Fruit fly (Drosophila melanogaster) whole organism, prepupa: ENCODE results near the gene CG33947.

ENCODE experiments used
- CG10631 ChIP-seq: fragments of 200-800 bp; sonication (Bioruptor generic); optimal IDR thresholded peaks from 2 replicates; lab custom pipeline; 2016; ENCODE audit warnings: missing biosample characterization, missing genetic modification characterization
- CG10669 ChIP-seq: fragments of 200-800 bp; sonication (Bioruptor generic); optimal IDR thresholded peaks from 3 replicates; lab custom pipeline; 2018; ENCODE audit warnings: missing biosample characterization, mild to moderate bottlenecking, missing genetic modification characterization, moderate library complexity
- CG11294 ChIP-seq: fragments of 200-800 bp; sonication (Bioruptor generic); IDR thresholded peaks from 2 replicates; pipeline ENCODE4 v1.3.6; 2022; ENCODE audit warnings: missing biosample characterization, missing genetic modification characterization
- CG11762 ChIP-seq: fragments of 200-800 bp; sonication (Bioruptor generic); optimal IDR thresholded peaks from 3 replicates; lab custom pipeline; 2016; ENCODE audit warnings: missing biosample characterization, missing genetic modification characterization; ENCODE audit not compliant: insufficient read depth
- CG11902 ChIP-seq: fragments of 200-800 bp; sonication (Bioruptor generic); optimal IDR thresholded peaks from 3 replicates; lab custom pipeline; 2016; ENCODE audit warnings: missing biosample characterization, missing genetic modification characterization
- CG15336 ChIP-seq: fragments of 200-800 bp; sonication (Bioruptor generic); IDR thresholded peaks from 2 replicates; pipeline ENCODE4 v1.3.6; 2022; ENCODE audit warnings: missing biosample characterization, missing genetic modification characterization
- CG1621 ChIP-seq: fragments of 200-800 bp; sonication (Bioruptor generic); optimal IDR thresholded peaks from 3 replicates; lab custom pipeline; 2018; ENCODE audit warnings: missing biosample characterization, mild to moderate bottlenecking, missing genetic modification characterization
- CG16779 ChIP-seq: fragments of 200-800 bp; sonication (Bioruptor generic); optimal IDR thresholded peaks from 3 replicates; lab custom pipeline; 2017; ENCODE audit warnings: missing biosample characterization, mild to moderate bottlenecking, missing genetic modification characterization
- CG3032 ChIP-seq: fragments of 200-800 bp; optimal IDR thresholded peaks from 2 replicates; lab custom pipeline; 2019; ENCODE audit warnings: missing biosample characterization, mild to moderate bottlenecking, missing genetic modification characterization, moderate library complexity
- CG31627 ChIP-seq: fragments of 200-800 bp; sonication (Bioruptor generic); optimal IDR thresholded peaks from 3 replicates; lab custom pipeline; 2016; ENCODE audit warnings: missing biosample characterization, missing genetic modification characterization
- CG3919 ChIP-seq: fragments of 200-800 bp; sonication (Bioruptor generic); optimal IDR thresholded peaks from 3 replicates; lab custom pipeline; 2016; ENCODE audit warnings: missing biosample characterization, missing genetic modification characterization
- CG4318 ChIP-seq: fragments of 200-800 bp; sonication (Bioruptor generic); optimal IDR thresholded peaks from 3 replicates; lab custom pipeline; 2017; ENCODE audit warnings: missing biosample characterization, mild to moderate bottlenecking, missing genetic modification characterization
- CG6163 ChIP-seq: fragments of 200-800 bp; sonication (Bioruptor generic); IDR thresholded peaks from 3 replicates; pipeline ENCODE4 v1.3.6; 2022; ENCODE audit warnings: missing biosample characterization, missing genetic modification characterization
- CG6276 ChIP-seq: fragments of 200-800 bp; sonication (Bioruptor generic); optimal IDR thresholded peaks from 2 replicates; lab custom pipeline; 2017; ENCODE audit warnings: missing biosample characterization, mild to moderate bottlenecking, missing genetic modification characterization
- CG6792 ChIP-seq: fragments of 200-800 bp; sonication (Bioruptor generic); optimal IDR thresholded peaks from 3 replicates; lab custom pipeline; 2016; ENCODE audit warnings: missing biosample characterization, missing genetic modification characterization
- CG6808 ChIP-seq: fragments of 200-800 bp; sonication (Bioruptor generic); optimal IDR thresholded peaks from 3 replicates; lab custom pipeline; 2017; ENCODE audit warnings: missing biosample characterization, missing genetic modification characterization, mild to moderate bottlenecking, moderate library complexity, missing genetic modification reagents
- CG6854 ChIP-seq: fragments of 200-800 bp; sonication (Bioruptor generic); optimal IDR thresholded peaks from 2 replicates; lab custom pipeline; 2017; ENCODE audit warnings: missing biosample characterization, mild to moderate bottlenecking, missing genetic modification characterization
- CG8119 ChIP-seq: fragments of 200-800 bp; sonication (Bioruptor generic); IDR thresholded peaks from 3 replicates; pipeline ENCODE4 v1.3.6; 2022; ENCODE audit warnings: missing biosample characterization, missing genetic modification characterization
- CG8319 ChIP-seq: fragments of 200-800 bp; sonication (Bioruptor generic); optimal IDR thresholded peaks from 3 replicates; lab custom pipeline; 2016; ENCODE audit warnings: missing biosample characterization, missing genetic modification characterization
- CG8632 ChIP-seq: fragments of 200-800 bp; sonication (Bioruptor generic); optimal IDR thresholded peaks from 3 replicates; lab custom pipeline; 2016; ENCODE audit warnings: missing biosample characterization, missing genetic modification characterization
- CG9139 ChIP-seq: fragments of 200-800 bp; sonication (Bioruptor generic); optimal IDR thresholded peaks from 3 replicates; lab custom pipeline; 2017; ENCODE audit warnings: missing biosample characterization, mild to moderate bottlenecking, missing genetic modification characterization
- Eip75B ChIP-seq: fragments of 200-800 bp; sonication (Bioruptor generic); optimal IDR thresholded peaks from 3 replicates; lab custom pipeline; 2016; ENCODE audit warnings: missing biosample characterization, missing genetic modification characterization
- Eip78C ChIP-seq: fragments of 200-800 bp; sonication (Bioruptor generic); peaks from one replicate; lab custom pipeline; 2016; ENCODE audit warnings: missing biosample characterization, missing genetic modification characterization
- Eip93F ChIP-seq: fragments of 200-800 bp; sonication (Bioruptor generic); optimal IDR thresholded peaks from 2 replicates; lab custom pipeline; 2016; ENCODE audit warnings: missing biosample characterization, mild to moderate bottlenecking, missing genetic modification characterization
- Ets21C ChIP-seq: fragments of 200-800 bp; sonication (Bioruptor generic); optimal IDR thresholded peaks from 3 replicates; lab custom pipeline; 2016; ENCODE audit warnings: missing biosample characterization, missing genetic modification characterization
- Gug ChIP-seq: fragments of 200-800 bp; sonication (Bioruptor generic); IDR thresholded peaks from 2 replicates; pipeline ENCODE4 v1.3.6; 2022; ENCODE audit warnings: missing biosample characterization, missing genetic modification characterization
- Hr38 ChIP-seq: sonication (Bioruptor generic); optimal IDR thresholded peaks from 2 replicates; lab custom pipeline; 2016; ENCODE audit warnings: missing biosample characterization, missing genetic modification characterization
- Hr39 ChIP-seq: fragments of 200-800 bp; sonication (Bioruptor generic); optimal IDR thresholded peaks from 2 replicates; lab custom pipeline; 2016; ENCODE audit warnings: missing biosample characterization, missing genetic modification characterization
- Lpt ChIP-seq: fragments of 200-800 bp; sonication (Bioruptor generic); optimal IDR thresholded peaks from 3 replicates; lab custom pipeline; 2016; ENCODE audit warnings: missing biosample characterization, missing genetic modification characterization
- OdsH ChIP-seq: fragments of 200-800 bp; sonication (Bioruptor generic); optimal IDR thresholded peaks from 3 replicates; lab custom pipeline; 2016; ENCODE audit warnings: missing biosample characterization, missing genetic modification characterization
- Smox ChIP-seq: fragments of 200-800 bp; sonication (Bioruptor generic); optimal IDR thresholded peaks from 3 replicates; lab custom pipeline; 2016; ENCODE audit warnings: missing biosample characterization, missing genetic modification characterization
- Sox102F ChIP-seq: fragments of 200-800 bp; sonication (Bioruptor generic); optimal IDR thresholded peaks from 2 replicates; lab custom pipeline; 2016; ENCODE audit warnings: missing biosample characterization, mild to moderate bottlenecking, missing genetic modification characterization
- Sox14 ChIP-seq: fragments of 200-800 bp; sonication (Bioruptor generic); optimal IDR thresholded peaks from 3 replicates; lab custom pipeline; 2016; ENCODE audit warnings: missing biosample characterization, missing genetic modification characterization
- Sox15 ChIP-seq: fragments of 200-800 bp; sonication (Bioruptor generic); optimal IDR thresholded peaks from 3 replicates; lab custom pipeline; 2016; ENCODE audit warnings: missing biosample characterization, missing genetic modification characterization
- achi ChIP-seq: fragments of 200-800 bp; sonication (Bioruptor generic); optimal IDR thresholded peaks from 3 replicates; lab custom pipeline; 2016; ENCODE audit warnings: missing biosample characterization, missing genetic modification characterization
- acj6 ChIP-seq: fragments of 200-800 bp; sonication (Bioruptor generic); optimal IDR thresholded peaks from 3 replicates; lab custom pipeline; 2016; ENCODE audit warnings: missing biosample characterization, missing genetic modification characterization
- dac ChIP-seq: fragments of 200-800 bp; sonication (Bioruptor generic); optimal IDR thresholded peaks from 2 replicates; lab custom pipeline; 2017; ENCODE audit warnings: missing biosample characterization, mild to moderate bottlenecking, missing genetic modification characterization
- dsx ChIP-seq: fragments of 200-800 bp; optimal IDR thresholded peaks from 3 replicates; lab custom pipeline; 2019; ENCODE audit warnings: missing biosample characterization, mild to moderate bottlenecking, missing genetic modification characterization, moderate library complexity; ENCODE audit not compliant: poor library complexity, severe bottlenecking
- eg ChIP-seq: fragments of 200-800 bp; sonication (Bioruptor generic); IDR thresholded peaks from 3 replicates; pipeline ENCODE4 v1.3.6; 2022; ENCODE audit warnings: missing biosample characterization, missing genetic modification characterization
- esn ChIP-seq: fragments of 200-800 bp; sonication (Bioruptor generic); optimal IDR thresholded peaks from 2 replicates; lab custom pipeline; 2016; ENCODE audit warnings: missing biosample characterization, mild to moderate bottlenecking, missing genetic modification characterization, moderate library complexity
- fd85E ChIP-seq: fragments of 200-800 bp; sonication (Bioruptor generic); optimal IDR thresholded peaks from 3 replicates; lab custom pipeline; 2016; ENCODE audit warnings: missing biosample characterization, missing genetic modification characterization
- fkh ChIP-seq: fragments of 200-800 bp; sonication (Bioruptor generic); optimal IDR thresholded peaks from 3 replicates; lab custom pipeline; 2017; ENCODE audit warnings: missing biosample characterization, mild to moderate bottlenecking, missing genetic modification characterization, moderate library complexity
- lz ChIP-seq: fragments of 200-800 bp; sonication (Bioruptor generic); optimal IDR thresholded peaks from 3 replicates; lab custom pipeline; 2016; ENCODE audit warnings: missing biosample characterization, missing genetic modification characterization
- net ChIP-seq: fragments of 200-800 bp; sonication (Bioruptor generic); optimal IDR thresholded peaks from 3 replicates; lab custom pipeline; 2016; ENCODE audit warnings: missing biosample characterization, missing genetic modification characterization
- pdm3 ChIP-seq: fragments of 200-800 bp; sonication (Bioruptor generic); optimal IDR thresholded peaks from 3 replicates; lab custom pipeline; 2016; ENCODE audit warnings: missing biosample characterization, missing genetic modification characterization
- salr ChIP-seq, 2 experiments: fragments of 200-800 bp; sonication (Bioruptor generic); optimal IDR thresholded peaks; 3 replicates each; lab custom pipeline; 2016 to 2018; ENCODE audit warnings: missing biosample characterization in 2 of 2, missing genetic modification characterization in 2 of 2, mild to moderate bottlenecking in 1 of 2
- spab ChIP-seq: fragments of 200-800 bp; sonication (Bioruptor generic); optimal IDR thresholded peaks from 2 replicates; lab custom pipeline; 2017; ENCODE audit warnings: missing biosample characterization, mild to moderate bottlenecking, missing genetic modification characterization, missing genetic modification reagents
- ss ChIP-seq, 2 experiments: fragments of 200-800 bp; sonication (Bioruptor generic); optimal IDR thresholded peaks; 2 replicates in 1 of 2; 3 replicates in 1 of 2; lab custom pipeline; 2017 to 2018; ENCODE audit warnings: mild to moderate bottlenecking in 2 of 2, missing biosample characterization in 2 of 2, missing genetic modification characterization in 2 of 2, moderate library complexity in 1 of 2
- svp ChIP-seq: fragments of 200-800 bp; sonication (Bioruptor generic); peaks from one replicate; lab custom pipeline; 2016; ENCODE audit warnings: missing biosample characterization, missing genetic modification characterization
- topi ChIP-seq: fragments of 200-800 bp; sonication (Bioruptor generic); optimal IDR thresholded peaks from 3 replicates; lab custom pipeline; 2016; ENCODE audit warnings: missing biosample characterization, missing genetic modification characterization
- vri ChIP-seq: fragments of 200-800 bp; sonication (Bioruptor generic); optimal IDR thresholded peaks from 3 replicates; lab custom pipeline; 2016; ENCODE audit warnings: missing biosample characterization, mild to moderate bottlenecking, missing genetic modification characterization

The CG33947 gene

dm6 chr3L:11118627-11119395, 22.5 kb downstream of the CG33947 start:
- TF ChIP-seq CG4318 (GFP tag; lab: Kevin White, UChicago): no peak
- TF ChIP-seq spab: no peak
- TF ChIP-seq CG11294 (GFP tag; lab: Robert Waterston, UW): no peak
- no peak; the same call in 1 of the 2 replicates for TF ChIP-seq Gug (GFP tag; lab: Robert Waterston, UW)
- TF ChIP-seq CG15336 (GFP tag; lab: Robert Waterston, UW): peak; percentile 60
- TF ChIP-seq Eip75B: no peak
- TF ChIP-seq Sox102F (GFP tag; lab: Kevin White, UChicago): no peak
- peak; percentile 51 for TF ChIP-seq CG6276 (GFP tag; lab: Kevin White, UChicago)
- TF ChIP-seq CG8632 (GFP tag; lab: Kevin White, UChicago): peak; percentile 4
- TF ChIP-seq fkh (GFP tag; lab: Kevin White, UChicago): peak; percentile 100
- no peak for TF ChIP-seq Hr39 (GFP tag; lab: Kevin White, UChicago)
- TF ChIP-seq CG9139: peak; percentile 51
- peak; percentile 6 for TF ChIP-seq topi (GFP tag; lab: Kevin White, UChicago)
- no peak for TF ChIP-seq CG6854 (GFP tag; lab: Kevin White, UChicago)
- TF ChIP-seq eg (GFP tag; lab: Robert Waterston, UW): peak; percentile 53; the same call in 2 of the 3 replicates
- TF ChIP-seq Eip78C (GFP tag; lab: Kevin White, UChicago): peak; percentile 75
- peak; percentile 83 for TF ChIP-seq svp (GFP tag; lab: Kevin White, UChicago)
- TF ChIP-seq Smox: no peak
- TF ChIP-seq Sox15 (GFP tag; lab: Kevin White, UChicago): no peak
- TF ChIP-seq CG10669 (GFP tag; lab: Kevin White, UChicago): no peak
- no peak for TF ChIP-seq Ets21C (GFP tag; lab: Kevin White, UChicago)
- no peak for TF ChIP-seq fd85E (GFP tag; lab: Kevin White, UChicago)
- no peak for TF ChIP-seq CG6792 (GFP tag; lab: Kevin White, UChicago)
- peak; percentile 54 for TF ChIP-seq CG1621 (tag; lab: Kevin White, UChicago)
- TF ChIP-seq CG11902 (GFP tag; lab: Kevin White, UChicago): no peak
- TF ChIP-seq CG8319 (GFP tag; lab: Kevin White, UChicago): no peak
- no peak for TF ChIP-seq lz (GFP tag; lab: Kevin White, UChicago)
- peak; percentile 61 to 70 for TF ChIP-seq ss (GFP tag; optimal IDR thresholded peaks at IDR 0.05; lab: Kevin White, UChicago)
- peak; percentile 56; the same call in 1 of the 3 replicates for TF ChIP-seq CG6163
- peak; percentile 6 for TF ChIP-seq dsx (GFP tag; lab: Kevin White, UChicago)
- peak; percentile 19 for TF ChIP-seq Lpt (GFP tag; lab: Kevin White, UChicago)
- TF ChIP-seq OdsH (GFP tag; lab: Kevin White, UChicago): peak; percentile 16
- TF ChIP-seq Eip93F (GFP tag; lab: Kevin White, UChicago): no peak
- TF ChIP-seq CG10631 (GFP tag; lab: Kevin White, UChicago): peak; percentile 23
- no peak for TF ChIP-seq CG3032
- TF ChIP-seq vri: peak; percentile 37
- TF ChIP-seq CG31627 (GFP tag; lab: Kevin White, UChicago): no peak
- TF ChIP-seq CG16779 (tag; lab: Kevin White, UChicago): peak; percentile 63
- TF ChIP-seq CG8119: peak; percentile 72
- no peak for TF ChIP-seq CG11762 (GFP tag; lab: Kevin White, UChicago)
- no peak for TF ChIP-seq pdm3 (GFP tag; lab: Kevin White, UChicago)
- peak; percentile 26 for TF ChIP-seq Hr38 (GFP tag; lab: Kevin White, UChicago)
- peak; percentile 44 for TF ChIP-seq CG6808 (GFP tag; lab: Kevin White, UChicago)
- TF ChIP-seq Sox14 (GFP tag; lab: Kevin White, UChicago): peak; percentile 12
- no peak for TF ChIP-seq esn (GFP tag; lab: Kevin White, UChicago)
- TF ChIP-seq acj6 (GFP tag; lab: Kevin White, UChicago): no peak
- TF ChIP-seq achi: peak; percentile 15
- TF ChIP-seq CG3919: no peak
- no peak for TF ChIP-seq net (GFP tag; lab: Kevin White, UChicago)
- TF ChIP-seq salr (GFP tag; optimal IDR thresholded peaks at IDR 0.05; lab: Kevin White, UChicago): peak in 1 of 2 experiments; percentile 23
- TF ChIP-seq dac (GFP tag; lab: Kevin White, UChicago): no peak
